Worm (Caenorhabditis elegans): Measurements from ENCODE around the gene dsh-2.

The dsh-2 gene

DNA sequence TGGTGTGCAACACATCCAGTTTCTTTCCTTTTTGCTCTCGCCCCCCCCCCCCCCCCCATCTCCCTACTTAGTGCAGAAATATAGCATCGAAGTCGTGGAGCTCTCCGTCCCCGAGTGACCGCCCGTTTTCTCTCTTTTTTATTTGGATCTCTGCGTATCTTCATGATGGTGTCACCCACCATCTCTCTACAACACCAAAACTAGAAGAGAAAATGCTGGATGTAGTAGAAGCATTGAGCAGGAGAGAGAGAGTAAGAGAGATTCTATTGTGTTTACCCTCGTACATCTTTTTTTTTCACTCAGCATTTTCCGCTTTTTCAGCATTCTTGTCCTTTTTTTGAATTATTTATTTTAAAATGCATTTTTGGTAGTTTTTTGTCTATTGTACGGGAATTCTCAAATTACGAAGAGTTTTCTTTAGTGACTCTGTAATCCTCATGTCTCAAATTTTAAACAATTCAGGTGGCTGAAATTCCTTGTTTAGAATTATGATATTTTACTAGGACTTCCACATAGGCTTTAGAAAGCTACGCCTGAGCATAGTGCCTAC is 38.5 kb downstream of the dsh-2 start:
- no peak for TF ChIP-seq scrt-1 (GFP tag; IDR thresholded peaks at IDR 0.05)
- no peak for TF ChIP-seq ceh-13 (GFP tag; optimal IDR thresholded peaks at IDR 0.05)
- no peak for TF ChIP-seq ets-7 (tag; optimal IDR thresholded peaks at IDR 0.05)
- TF ChIP-seq ama-1 (optimal IDR thresholded peaks at IDR 0.05) = no peak
- no peak for TF ChIP-seq hmg-4 (GFP tag; optimal IDR thresholded peaks at IDR 0.05)
- TF ChIP-seq sea-1 (GFP tag; conservative IDR thresholded peaks at IDR 0.05) = no peak

DNA sequence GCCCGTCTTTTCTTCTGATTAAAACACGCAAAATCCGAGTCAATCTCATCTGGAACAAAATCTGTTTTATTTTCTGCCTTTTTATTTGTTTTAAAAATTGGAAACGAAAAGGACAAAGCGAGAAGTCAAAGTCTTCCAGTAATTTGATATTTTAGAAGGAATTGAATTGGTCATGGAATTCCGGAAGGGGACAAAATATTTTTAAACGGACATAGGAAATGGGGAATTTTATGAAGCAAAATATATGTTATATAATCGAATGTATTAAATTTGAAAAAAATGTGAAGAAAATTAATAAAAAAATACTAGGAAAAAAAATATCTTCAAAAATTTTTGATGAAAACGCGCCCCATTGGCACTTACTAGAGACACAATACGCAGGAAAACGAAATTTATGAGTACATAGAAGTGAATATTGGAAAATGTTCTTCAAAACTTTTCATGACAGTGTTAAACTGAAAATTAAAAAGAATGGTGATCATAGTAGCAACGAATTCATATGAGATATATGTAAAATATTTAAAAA is 40.3 kb downstream of the dsh-2 start, which contains the start of gene F33G12.7:
F33G12.7 (minus strand) TSS at position 51 of the 526 bp plus-strand sequence.
- TF ChIP-seq ets-7 (tag; optimal IDR thresholded peaks at IDR 0.05) (no peak), hmg-4 (GFP tag; optimal IDR thresholded peaks at IDR 0.05) (no peak), scrt-1 (GFP tag; IDR thresholded peaks at IDR 0.05) (no peak), ceh-36 (tag; optimal IDR thresholded peaks at IDR 0.05) (no peak), tra-4 (tag; optimal IDR thresholded peaks at IDR 0.05) (no peak), tbx-37 (GFP tag; conservative IDR thresholded peaks at IDR 0.05) (no peak)

DNA sequence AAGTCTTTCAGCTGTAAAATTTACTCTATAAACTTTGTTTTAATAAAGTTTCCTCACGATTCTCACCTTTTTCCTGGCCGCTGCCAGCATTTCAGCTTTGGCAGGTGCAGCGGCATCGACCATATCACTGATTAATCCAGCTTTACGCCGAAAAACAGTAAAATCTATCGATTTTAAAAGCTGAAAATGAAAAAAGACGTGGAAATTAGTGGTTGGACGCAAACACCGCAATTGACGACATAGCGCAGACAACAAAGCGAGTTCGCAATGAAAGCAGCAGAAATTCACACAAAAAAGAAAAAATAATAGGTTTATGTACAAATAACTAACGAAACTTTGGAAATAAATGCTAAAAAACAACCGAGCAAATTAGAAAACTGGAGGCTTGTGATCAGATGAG is 41.1 kb downstream of the dsh-2 start, which contains the start of gene golg-2:
golg-2 (minus strand) TSS at position 180 of the 400 bp plus-strand sequence.
- TF ChIP-seq scrt-1 (GFP tag; IDR thresholded peaks at IDR 0.05) (no peak), aly-1 (tag; optimal IDR thresholded peaks at IDR 0.05) (no peak)

DNA sequence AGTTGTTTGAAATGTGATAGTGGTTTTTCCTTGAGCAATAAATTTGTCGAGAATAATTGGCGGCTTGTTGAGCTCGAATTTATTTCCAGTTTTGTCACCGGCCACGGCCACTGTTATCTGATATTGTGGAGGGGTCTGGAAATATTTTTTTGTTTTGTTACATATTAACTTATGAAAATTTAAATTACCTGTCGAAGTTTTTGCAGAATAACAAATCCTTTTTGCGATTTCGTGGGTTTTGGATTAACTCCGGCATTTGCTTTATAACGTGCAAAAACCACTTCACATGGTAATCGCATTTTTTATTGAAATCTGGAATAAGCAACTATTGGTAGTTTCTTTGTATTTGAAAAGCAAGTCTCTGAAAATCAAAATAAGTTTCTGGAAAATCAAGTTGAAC is 44.8 kb downstream of the dsh-2 start, which contains the start of gene lrr-1:
lrr-1 (minus strand) TSS at position 312 of the 400 bp plus-strand sequence.
- TF ChIP-seq tra-4 (tag; optimal IDR thresholded peaks at IDR 0.05) = no peak
- no peak for TF ChIP-seq scrt-1 (GFP tag; IDR thresholded peaks at IDR 0.05)
- TF ChIP-seq hnd-1 (tag; optimal IDR thresholded peaks at IDR 0.05) = no peak
- no peak for TF ChIP-seq ceh-13 (GFP tag; optimal IDR thresholded peaks at IDR 0.05)
- no peak for TF ChIP-seq flt-1 (GFP tag; IDR thresholded peaks at IDR 0.05)
- no peak for TF ChIP-seq aly-1 (tag; optimal IDR thresholded peaks at IDR 0.05)

DNA sequence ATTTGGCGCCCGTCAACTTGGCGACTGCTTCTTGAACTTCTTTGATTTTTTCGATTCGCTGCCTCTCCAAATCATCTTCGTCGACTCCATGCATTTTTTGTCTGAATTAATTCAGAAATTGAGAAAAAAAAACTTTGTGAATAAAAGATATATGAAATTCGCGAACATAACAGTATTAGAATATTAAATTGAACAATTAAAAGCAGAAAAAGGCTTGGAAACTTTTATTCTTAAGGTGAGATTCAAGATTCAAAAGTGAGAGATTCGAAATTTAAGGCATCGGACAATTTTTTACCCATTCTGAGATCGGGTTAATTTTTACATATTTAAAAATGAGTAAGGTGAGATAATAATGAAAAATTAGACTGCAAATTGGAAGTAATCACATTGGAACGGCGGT is 47.0 kb downstream of the dsh-2 start, which contains the start of gene F33G12.3:
F33G12.3 (minus strand) TSS at position 101 of the 400 bp plus-strand sequence.
- TF ChIP-seq hmg-4 (GFP tag; optimal IDR thresholded peaks at IDR 0.05) = no peak
- TF ChIP-seq sea-1 (GFP tag; conservative IDR thresholded peaks at IDR 0.05) = no peak
- no peak for TF ChIP-seq hmbx-1 (tag; optimal IDR thresholded peaks at IDR 0.05)
- TF ChIP-seq tbx-37 (GFP tag; conservative IDR thresholded peaks at IDR 0.05) = no peak
- TF ChIP-seq ama-1 (optimal IDR thresholded peaks at IDR 0.05) = no peak
- no peak for TF ChIP-seq ceh-36 (tag; optimal IDR thresholded peaks at IDR 0.05)
- no peak for TF ChIP-seq F13C5.2 (tag; optimal IDR thresholded peaks at IDR 0.05)
- no peak for TF ChIP-seq scrt-1 (GFP tag; IDR thresholded peaks at IDR 0.05)
- TF ChIP-seq flt-1 (GFP tag; IDR thresholded peaks at IDR 0.05) = no peak
- no peak for TF ChIP-seq hnd-1 (tag; optimal IDR thresholded peaks at IDR 0.05)
- no peak for TF ChIP-seq tra-4 (tag; optimal IDR thresholded peaks at IDR 0.05)
- no peak for TF ChIP-seq tbx-11 (GFP tag; IDR thresholded peaks at IDR 0.05)
- TF ChIP-seq ceh-13 (GFP tag; optimal IDR thresholded peaks at IDR 0.05) = no peak
- TF ChIP-seq aly-1 (tag; optimal IDR thresholded peaks at IDR 0.05) = no peak
- TF ChIP-seq pes-1 (GFP tag; IDR thresholded peaks at IDR 0.05) = no peak

DNA sequence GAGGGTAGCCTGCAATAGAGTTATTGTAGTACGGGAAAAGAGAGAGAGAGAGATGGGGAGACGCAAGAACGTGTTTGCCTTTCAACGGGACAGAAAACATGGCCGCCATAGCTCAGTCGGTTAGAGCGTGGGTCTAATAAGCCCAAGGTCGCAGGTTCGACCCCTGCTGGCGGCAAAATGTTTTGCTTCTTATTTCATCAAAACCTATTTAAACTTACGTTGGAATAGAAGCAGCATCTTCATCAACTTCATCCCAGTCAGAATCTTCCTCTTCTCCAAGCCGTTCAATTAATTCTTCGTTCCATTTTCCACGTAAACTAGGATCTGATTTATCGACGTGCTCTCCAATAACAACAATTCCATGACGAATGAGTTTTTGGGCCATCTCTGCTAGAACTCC is 48.3 kb downstream of the dsh-2 start:
- TF ChIP-seq sea-1 (GFP tag; conservative IDR thresholded peaks at IDR 0.05) = peak; percentile 92
- peak; percentile 77 for TF ChIP-seq ceh-13 (GFP tag; optimal IDR thresholded peaks at IDR 0.05)
- TF ChIP-seq ceh-36 (tag; optimal IDR thresholded peaks at IDR 0.05) = peak; percentile 92
- TF ChIP-seq aly-1 (tag; optimal IDR thresholded peaks at IDR 0.05) = peak; percentile 96
- peak; percentile 94 for TF ChIP-seq tbx-11 (GFP tag; IDR thresholded peaks at IDR 0.05)
- peak; percentile 97 for TF ChIP-seq F13C5.2 (tag; optimal IDR thresholded peaks at IDR 0.05)
- peak; percentile 91 for TF ChIP-seq flt-1 (GFP tag; IDR thresholded peaks at IDR 0.05)
- TF ChIP-seq hmbx-1 (tag; optimal IDR thresholded peaks at IDR 0.05) = peak; percentile 83
- TF ChIP-seq tbx-37 (GFP tag; conservative IDR thresholded peaks at IDR 0.05) = peak; percentile 94
- TF ChIP-seq ama-1 (optimal IDR thresholded peaks at IDR 0.05) = peak; percentile 74
- TF ChIP-seq hnd-1 (tag; optimal IDR thresholded peaks at IDR 0.05) = peak; percentile 79
- TF ChIP-seq hmg-4 (GFP tag; optimal IDR thresholded peaks at IDR 0.05) = peak; percentile 98
- peak; percentile 81 for TF ChIP-seq tra-4 (tag; optimal IDR thresholded peaks at IDR 0.05)
- peak; percentile 95 for TF ChIP-seq scrt-1 (GFP tag; IDR thresholded peaks at IDR 0.05)
- peak; percentile 94 for TF ChIP-seq B0310.2 (tag; optimal IDR thresholded peaks at IDR 0.05)
- TF ChIP-seq ets-7 (tag; optimal IDR thresholded peaks at IDR 0.05) = peak; percentile 91
- TF ChIP-seq pes-1 (GFP tag; IDR thresholded peaks at IDR 0.05) = peak; percentile 96

DNA sequence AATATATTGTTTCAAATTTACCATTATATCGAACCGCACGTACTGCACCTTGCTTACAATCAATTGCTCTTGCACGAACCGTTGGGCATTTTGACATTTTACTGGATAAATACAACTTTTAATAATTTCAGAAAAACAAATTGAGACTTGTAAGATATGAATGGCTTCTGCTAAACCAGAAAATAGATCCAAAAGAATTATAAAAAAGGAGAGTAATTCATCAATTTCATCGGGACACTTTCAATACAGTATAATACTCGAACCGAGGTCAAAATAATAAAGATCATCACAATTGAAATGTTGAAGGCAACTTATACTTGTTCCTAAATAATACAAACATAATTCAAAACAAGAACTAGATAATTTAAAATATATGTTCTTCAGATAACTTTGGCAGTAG is 49.4 kb downstream of the dsh-2 start, which contains the start of gene wdr-83:
wdr-83 (minus strand) TSS at position 101 of the 400 bp plus-strand sequence.
- TF ChIP-seq scrt-1 (GFP tag; IDR thresholded peaks at IDR 0.05) (no peak), ama-1 (optimal IDR thresholded peaks at IDR 0.05) (no peak), hnd-1 (tag; optimal IDR thresholded peaks at IDR 0.05) (no peak), hmbx-1 (tag; optimal IDR thresholded peaks at IDR 0.05) (no peak), tbx-11 (GFP tag; IDR thresholded peaks at IDR 0.05) (no peak), flt-1 (GFP tag; IDR thresholded peaks at IDR 0.05) (no peak), ceh-13 (GFP tag; optimal IDR thresholded peaks at IDR 0.05) (no peak), tbx-37 (GFP tag; conservative IDR thresholded peaks at IDR 0.05) (no peak), aly-1 (tag; optimal IDR thresholded peaks at IDR 0.05) (no peak), sea-1 (GFP tag; conservative IDR thresholded peaks at IDR 0.05) (no peak), ceh-36 (tag; optimal IDR thresholded peaks at IDR 0.05) (no peak), pes-1 (GFP tag; IDR thresholded peaks at IDR 0.05) (no peak)
